Worm (Caenorhabditis elegans): ENCODE data around the gene F48E8.3.

Gene F48E8.3

DNA sequence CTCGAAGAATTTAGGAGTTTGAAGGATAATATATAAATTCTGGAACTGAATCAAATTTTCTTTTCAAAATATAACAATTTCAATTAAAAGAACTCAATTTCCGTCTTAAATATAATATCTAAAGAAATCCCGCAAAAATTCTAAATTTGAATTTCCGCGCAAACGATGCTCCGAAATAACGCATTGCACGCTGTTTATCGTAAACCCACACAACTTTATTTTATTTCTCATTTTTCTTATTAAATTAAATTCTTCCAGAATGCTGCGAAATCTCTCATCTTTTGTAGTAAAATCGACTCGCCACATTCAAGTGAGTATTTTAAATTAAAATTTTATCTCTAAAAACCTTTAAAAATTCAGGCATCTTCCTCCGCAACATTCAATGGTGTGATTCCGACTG lies 37.8 kb downstream of the F48E8.3 start, which contains the start of gene R02F2.9 (continued):
- TF ChIP-seq nhr-84 (tag; optimal IDR thresholded peaks at IDR 0.05) (no peak), nhr-19 (GFP tag; conservative IDR thresholded peaks at IDR 0.05) (peak; percentile 69), xbp-1 (tag; optimal IDR thresholded peaks at IDR 0.05) (peak; percentile 76), C04F5.9 (tag; optimal IDR thresholded peaks at IDR 0.05) (peak; percentile 5), pag-3 (tag; optimal IDR thresholded peaks at IDR 0.05; ENCODE audit: borderline replicate concordance, insufficient read depth) (no peak), grh-1 (GFP tag; IDR thresholded peaks at IDR 0.05) (peak; percentile 53; the same call in 1 of the 2 replicates), Y116A8C.19 (tag; optimal IDR thresholded peaks at IDR 0.05; ENCODE audit: borderline replicate concordance) (no peak), dsc-1 (tag; optimal IDR thresholded peaks at IDR 0.05) (peak; percentile 75), C34B4.2 (tag; optimal IDR thresholded peaks at IDR 0.05) (no peak), dpl-1 (GFP tag; optimal IDR thresholded peaks at IDR 0.05) (peak; percentile 91 to 95 (median 94)), irx-1 (tag; optimal IDR thresholded peaks at IDR 0.05) (peak; percentile 20), lsy-2 (tag; optimal IDR thresholded peaks at IDR 0.05) (peak; percentile 75 to 80), sox-4 (tag; optimal IDR thresholded peaks at IDR 0.05) (no peak), unc-30 (tag; optimal IDR thresholded peaks at IDR 0.05) (no peak), nhr-11 (tag; optimal IDR thresholded peaks at IDR 0.05) (no peak), skn-1 (tag; optimal IDR thresholded peaks at IDR 0.05) (peak; percentile 74), unc-86 (tag; optimal IDR thresholded peaks at IDR 0.05) (peak; percentile 59), fkh-8 (tag; optimal IDR thresholded peaks at IDR 0.05) (peak; percentile 41), nhr-71 (tag; optimal IDR thresholded peaks at IDR 0.05) (peak; percentile 82), aha-1 (tag; optimal IDR thresholded peaks at IDR 0.05) (no peak), ets-5 (GFP tag; IDR thresholded peaks at IDR 0.05) (no peak), elt-2 (tag; optimal IDR thresholded peaks at IDR 0.05) (no peak), lin-15B (tag; optimal IDR thresholded peaks at IDR 0.05) (peak; percentile 32), fkh-4 (tag; optimal IDR thresholded peaks at IDR 0.05; ENCODE audit: borderline replicate concordance) (no peak), ztf-11 (tag; optimal IDR thresholded peaks at IDR 0.05) (no peak), egl-27 (tag; optimal IDR thresholded peaks at IDR 0.05) (no peak), nhr-47 (tag; optimal IDR thresholded peaks at IDR 0.05) (peak; percentile 79), F16B12.6 (tag; optimal IDR thresholded peaks at IDR 0.05) (no peak), zag-1 (tag; optimal IDR thresholded peaks at IDR 0.05) (no peak), nhr-20 (tag; optimal IDR thresholded peaks at IDR 0.05) (peak; percentile 72), isw-1 (GFP tag; IDR thresholded peaks at IDR 0.05) (peak; percentile 54), fos-1 (tag; optimal IDR thresholded peaks at IDR 0.05) (no peak), mdl-1 (tag; optimal IDR thresholded peaks at IDR 0.05) (no peak), lin-35 (GFP tag; optimal IDR thresholded peaks at IDR 0.05) (peak; percentile 91 to 96), tlp-1 (tag; optimal IDR thresholded peaks at IDR 0.05) (no peak), hlh-4 (tag; optimal IDR thresholded peaks at IDR 0.05) (no peak), nhr-76 (tag; optimal IDR thresholded peaks at IDR 0.05) (no peak), fkh-10 (GFP tag; optimal IDR thresholded peaks at IDR 0.05) (no peak), ceh-8 (GFP tag; optimal IDR thresholded peaks at IDR 0.05) (no peak), efl-1 (optimal IDR thresholded peaks at IDR 0.05) (peak; percentile 62 to 93), efl-1 (GFP tag; optimal IDR thresholded peaks at IDR 0.05 in 1 of 2) (peak; percentile 94 to 99)

DNA sequence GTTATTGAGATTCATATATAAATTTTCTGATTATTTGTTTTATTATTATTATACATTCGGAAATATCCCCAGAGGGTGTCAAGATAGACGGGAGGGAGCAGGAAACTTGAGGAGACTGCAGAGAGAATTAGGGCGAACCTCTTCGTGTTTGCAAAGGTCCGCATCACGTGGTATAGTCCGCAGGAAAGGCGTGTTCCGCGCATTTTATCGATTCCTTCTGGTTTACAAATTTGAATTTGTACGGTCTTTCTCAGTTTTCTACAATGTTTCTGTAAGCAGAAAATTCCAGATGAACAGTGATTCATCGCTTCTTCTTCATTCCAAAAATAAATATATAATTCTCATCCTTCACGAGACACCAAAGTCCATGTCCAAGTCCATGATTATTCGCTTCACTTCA lies 38.8 kb downstream of the F48E8.3 start:
- TF ChIP-seq zag-1 (tag; optimal IDR thresholded peaks at IDR 0.05) (no peak), efl-1 (optimal IDR thresholded peaks at IDR 0.05) (no peak), efl-1 (GFP tag; optimal IDR thresholded peaks at IDR 0.05 in 1 of 2) (peak in 1 of 2 experiments; percentile 44), nhr-237 (tag; optimal IDR thresholded peaks at IDR 0.05) (no peak), lin-14 (GFP tag; optimal IDR thresholded peaks at IDR 0.05) (peak; percentile 8), nhr-20 (tag; optimal IDR thresholded peaks at IDR 0.05) (no peak), ztf-11 (tag; optimal IDR thresholded peaks at IDR 0.05) (peak in 1 of 2 experiments; percentile 10)
